Worm (Caenorhabditis elegans): ENCODE results near the gene nhr-166.

DNA sequence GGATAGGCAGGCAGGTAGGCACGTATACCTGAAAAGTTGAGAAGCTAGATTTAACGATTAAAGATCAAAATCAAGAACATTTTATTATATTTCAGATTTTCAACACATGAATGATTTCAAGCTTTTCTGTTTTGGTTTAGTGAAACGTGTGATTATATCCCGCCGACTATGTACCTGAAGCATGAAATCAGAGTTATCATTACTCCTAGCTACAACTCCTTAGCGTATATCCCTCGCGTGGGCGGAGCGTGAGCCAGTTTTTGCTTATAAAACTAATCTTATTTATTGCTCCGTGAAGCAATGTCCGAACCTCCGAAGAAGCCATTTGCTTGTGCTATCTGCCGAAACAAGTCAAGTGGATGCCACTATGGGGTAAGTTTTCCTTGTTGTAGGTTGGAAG lies at the start of gene nhr-166:
- no peak for TF ChIP-seq snpc-4 (tag; optimal IDR thresholded peaks at IDR 0.05)
- TF ChIP-seq lin-13 (tag; optimal IDR thresholded peaks at IDR 0.05): no peak
- no peak for TF ChIP-seq ztf-11 (tag; optimal IDR thresholded peaks at IDR 0.05)
- TF ChIP-seq nhr-237 (tag; optimal IDR thresholded peaks at IDR 0.05): no peak
- TF ChIP-seq mab-5 (tag; optimal IDR thresholded peaks at IDR 0.05): no peak
- TF ChIP-seq ces-1 (GFP tag; optimal IDR thresholded peaks at IDR 0.05): no peak
- TF ChIP-seq pha-4 (tag; optimal IDR thresholded peaks at IDR 0.05): no peak
- TF ChIP-seq blmp-1 (tag; optimal IDR thresholded peaks at IDR 0.05): no peak
- TF ChIP-seq lsy-2 (tag; optimal IDR thresholded peaks at IDR 0.05): no peak
- TF ChIP-seq flh-1 (GFP tag; optimal IDR thresholded peaks at IDR 0.05): no peak
- no peak for TF ChIP-seq nhr-28 (tag; optimal IDR thresholded peaks at IDR 0.05)
- TF ChIP-seq M03D4.4 (tag; optimal IDR thresholded peaks at IDR 0.05): no peak
- no peak for TF ChIP-seq unc-62 (GFP tag; optimal IDR thresholded peaks at IDR 0.05)

All from whole organism, mixed stage, embryonic.